Fruit fly (Drosophila melanogaster): Measurements from ENCODE around the gene Pus1.

- no peak for TF ChIP-seq toe (GFP tag; optimal IDR thresholded peaks at IDR 0.05)
- TF ChIP-seq bab1 (GFP tag; optimal IDR thresholded peaks at IDR 0.05), result no peak
- TF ChIP-seq cic (GFP tag; optimal IDR thresholded peaks at IDR 0.05), result no peak
- no peak for TF ChIP-seq pad (GFP tag; optimal IDR thresholded peaks at IDR 0.05)
- TF ChIP-seq CG11617 (GFP tag; optimal IDR thresholded peaks at IDR 0.05), result no peak
- TF ChIP-seq Crg-1 (GFP tag; optimal IDR thresholded peaks at IDR 0.05), result no peak
- no peak for TF ChIP-seq Mnt (GFP tag; optimal IDR thresholded peaks at IDR 0.05)
- no peak for TF ChIP-seq ovo (GFP tag; optimal IDR thresholded peaks at IDR 0.05)
- no peak for TF ChIP-seq CG1620 (GFP tag; optimal IDR thresholded peaks at IDR 0.05)
- no peak for TF ChIP-seq CG14711 (tag; optimal IDR thresholded peaks at IDR 0.05)
- TF ChIP-seq kay (GFP tag; ENCODE audit: borderline replicate concordance), result no peak
- no peak for TF ChIP-seq Clk (GFP tag; optimal IDR thresholded peaks at IDR 0.05)
Observed at dm6 chr3R:20596337-20596962, 4.0 kb upstream of the Pus1 start.
